Fruit fly (Drosophila melanogaster) whole organism, embryonic: Measurements from ENCODE around the gene eIF4E5.

Source experiments
- CG10565 ChIP-seq: fragments of 200-800 bp; sonication (Bioruptor generic); optimal IDR thresholded peaks from 3 replicates; lab custom pipeline; 2016; ENCODE audit warnings: missing biosample characterization, mild to moderate bottlenecking, missing genetic modification characterization
- NFAT ChIP-seq: fragments of 200-800 bp; sonication (Bioruptor generic); IDR thresholded peaks from 2 replicates; pipeline ENCODE4 v1.3.6; 2022; ENCODE audit warnings: missing biosample characterization, missing genetic modification characterization
- pum ChIP-seq: fragments of 200-800 bp; sonication (Bioruptor generic); optimal IDR thresholded peaks from 2 replicates; lab custom pipeline; 2016; ENCODE audit warnings: missing biosample characterization, missing genetic modification characterization

DNA sequence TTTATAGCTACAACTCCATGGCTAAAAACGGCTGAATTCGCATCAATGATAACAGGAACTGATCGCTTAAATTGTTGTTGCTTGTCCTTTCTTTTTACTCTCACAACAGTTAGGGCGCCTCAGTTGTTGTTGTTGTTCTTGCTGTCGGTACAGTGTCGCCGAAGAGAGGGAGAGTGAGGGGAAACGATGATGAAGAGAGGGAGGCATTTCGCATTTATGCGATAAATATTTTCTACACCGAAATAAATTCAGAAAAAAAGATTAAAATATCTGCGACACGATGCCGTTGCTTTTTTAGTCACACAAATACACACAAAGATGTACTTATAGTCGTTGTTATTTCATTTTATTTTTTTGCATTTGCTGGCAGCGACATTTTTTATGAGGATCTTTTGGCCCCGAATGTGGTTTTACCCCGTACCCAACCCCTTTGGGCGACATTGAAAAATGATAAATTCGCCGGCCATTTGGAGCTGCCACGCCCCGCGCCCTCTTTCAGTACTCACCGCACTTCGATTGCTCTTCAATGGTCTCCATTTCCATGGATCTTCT, 16.3 kb downstream of the eIF4E5 start:
- TF ChIP-seq NFAT (GFP tag; lab: Robert Waterston, UW) (no peak), pum (GFP tag; lab: Kevin White, UChicago) (no peak), CG10565 (no peak)
